Worm (Caenorhabditis elegans) whole organism, L1 larva: ENCODE results near the gene Y54E2A.7.

Source experiments
- C34B4.2 ChIP-seq: sonication (generic microtip); optimal IDR thresholded peaks from 2 replicates; lab custom pipeline; 2017; ENCODE audit warnings: mild to moderate bottlenecking, missing genetic modification characterization, missing compliant biosample characterization
- Y116A8C.19 ChIP-seq: sonication (generic microtip); optimal IDR thresholded peaks from 2 replicates; lab custom pipeline; 2016; ENCODE audit warnings: missing compliant biosample characterization, missing genetic modification characterization, borderline replicate concordance
- aha-1 ChIP-seq: fragments of 150-350 bp; optimal IDR thresholded peaks from 2 replicates; lab custom pipeline; 2014; ENCODE audit warnings: missing biosample characterization, missing genetic modification characterization
- alr-1 ChIP-seq: fragments of 200-800 bp; sonication (Bioruptor generic); optimal IDR thresholded peaks from 2 replicates; lab custom pipeline; 2018; ENCODE audit warnings: borderline replicate concordance, mild to moderate bottlenecking, missing genetic modification characterization, missing compliant biosample characterization
- aly-2 ChIP-seq: fragments of 150-350 bp; optimal IDR thresholded peaks from 2 replicates; lab custom pipeline; 2014; ENCODE audit warnings: missing biosample characterization, missing genetic modification characterization
- blmp-1 ChIP-seq: fragments of 150-350 bp; optimal IDR thresholded peaks from 2 replicates; lab custom pipeline; 2014; ENCODE audit warnings: missing biosample characterization, missing genetic modification characterization
- ceh-63 ChIP-seq: fragments of 200-800 bp; sonication (Bioruptor generic); optimal IDR thresholded peaks from 2 replicates; lab custom pipeline; 2018; ENCODE audit warnings: mild to moderate bottlenecking, missing genetic modification characterization, missing compliant biosample characterization
- ceh-8 ChIP-seq: fragments of 200-800 bp; sonication (Bioruptor generic); optimal IDR thresholded peaks from 2 replicates; lab custom pipeline; 2018; ENCODE audit warnings: mild to moderate bottlenecking, missing genetic modification characterization, moderate library complexity, missing compliant biosample characterization
- efl-1 ChIP-seq, 4 experiments: fragments of 150-350 bp; optimal IDR thresholded peaks in 3 of 4; peaks in 1 of 4; 1 replicate in 1 of 4; 2 replicates in 3 of 4; lab custom pipeline; 2014; ENCODE audit warnings: missing biosample characterization in 2 of 4, missing genetic modification characterization in 2 of 4, missing genetic modification reagents in 2 of 4
- egl-27 ChIP-seq, 2 experiments: fragments of 150-350 bp in 1 of 2; sonication (generic microtip); optimal IDR thresholded peaks; 3 replicates each; lab custom pipeline; 2017 to 2018; ENCODE audit warnings: missing biosample characterization in 2 of 2, missing genetic modification characterization in 2 of 2, missing genetic modification reagents in 2 of 2
- elt-2 ChIP-seq: sonication (generic microtip); optimal IDR thresholded peaks from 2 replicates; lab custom pipeline; 2016; ENCODE audit warnings: missing genetic modification characterization, mild to moderate bottlenecking, inconsistent platforms, missing compliant biosample characterization, missing genetic modification reagents
- ets-5 ChIP-seq: fragments of 200-800 bp; sonication (Bioruptor generic); IDR thresholded peaks from 2 replicates; pipeline ENCODE4 v1.3.6; 2022; ENCODE audit warnings: missing genetic modification characterization, missing compliant biosample characterization
- fkh-4 ChIP-seq: sonication (generic microtip); optimal IDR thresholded peaks from 2 replicates; lab custom pipeline; 2016; ENCODE audit warnings: missing compliant biosample characterization, missing genetic modification characterization, borderline replicate concordance
- hpl-2 ChIP-seq: fragments of 150-350 bp; optimal IDR thresholded peaks from 2 replicates; lab custom pipeline; 2014; ENCODE audit warnings: missing biosample characterization, missing genetic modification reagents, missing genetic modification characterization
- isw-1 ChIP-seq: fragments of 200-800 bp; sonication (Bioruptor generic); IDR thresholded peaks from 2 replicates; pipeline ENCODE4 v1.3.6; 2022; ENCODE audit warnings: missing genetic modification characterization, missing compliant biosample characterization
- lin-35 ChIP-seq, 2 experiments: fragments of 150-350 bp; optimal IDR thresholded peaks; 2 replicates each; lab custom pipeline; 2014; ENCODE audit warnings: missing biosample characterization in 2 of 2, missing genetic modification characterization in 2 of 2, missing genetic modification reagents in 2 of 2
- lin-39 ChIP-seq: fragments of 150-350 bp; optimal IDR thresholded peaks from 2 replicates; lab custom pipeline; 2014; ENCODE audit warnings: missing biosample characterization, missing genetic modification reagents, missing genetic modification characterization
- lir-3 ChIP-seq: sonication (generic microtip); optimal IDR thresholded peaks from 2 replicates; lab custom pipeline; 2016; ENCODE audit warnings: mild to moderate bottlenecking, missing genetic modification characterization, moderate library complexity, missing compliant biosample characterization; ENCODE audit not compliant: poor library complexity
- lsy-2 ChIP-seq, 2 experiments: fragments of 150-350 bp; optimal IDR thresholded peaks; 2 replicates each; lab custom pipeline; 2014; ENCODE audit warnings: missing biosample characterization in 2 of 2, missing genetic modification characterization in 2 of 2
- mab-9 ChIP-seq: fragments of 200-800 bp; sonication (Bioruptor generic); IDR thresholded peaks from 2 replicates; pipeline ENCODE4 v1.3.6; 2022; ENCODE audit warnings: missing genetic modification reagents, missing genetic modification characterization, missing compliant biosample characterization
- nhr-11 ChIP-seq: fragments of 150-350 bp; optimal IDR thresholded peaks from 2 replicates; lab custom pipeline; 2014; ENCODE audit warnings: missing biosample characterization, missing genetic modification characterization
- nhr-12 ChIP-seq: sonication (generic microtip); optimal IDR thresholded peaks from 2 replicates; lab custom pipeline; 2017; ENCODE audit warnings: missing biosample characterization, missing genetic modification characterization
- nhr-19 ChIP-seq: fragments of 200-800 bp; sonication (Bioruptor generic); conservative IDR thresholded peaks from 2 replicates; pipeline ENCODE4 v1.3.6; 2022; ENCODE audit warnings: missing genetic modification characterization, missing compliant biosample characterization
- nhr-20 ChIP-seq: sonication (generic microtip); optimal IDR thresholded peaks from 2 replicates; lab custom pipeline; 2016; ENCODE audit warnings: mild to moderate bottlenecking, missing genetic modification characterization, missing compliant biosample characterization
- nhr-237 ChIP-seq: fragments of 150-350 bp; optimal IDR thresholded peaks from 2 replicates; lab custom pipeline; 2014; ENCODE audit warnings: missing biosample characterization, missing genetic modification characterization
- nhr-47 ChIP-seq: sonication (generic microtip); optimal IDR thresholded peaks from 2 replicates; lab custom pipeline; 2016; ENCODE audit warnings: mild to moderate bottlenecking, missing genetic modification characterization, moderate library complexity, missing compliant biosample characterization
- nhr-84 ChIP-seq: sonication (generic microtip); optimal IDR thresholded peaks from 2 replicates; lab custom pipeline; 2017; ENCODE audit warnings: missing biosample characterization, missing genetic modification characterization
- nhr-85 ChIP-seq: sonication (generic microtip); peaks from one replicate; lab custom pipeline; 2016; ENCODE audit warnings: missing genetic modification characterization, inconsistent platforms, missing compliant biosample characterization
- nhr-90 ChIP-seq: sonication (generic microtip); optimal IDR thresholded peaks from 2 replicates; lab custom pipeline; 2016; ENCODE audit warnings: mild to moderate bottlenecking, missing genetic modification characterization, missing compliant biosample characterization; ENCODE audit not compliant: poor library complexity
- pag-3 ChIP-seq: sonication (generic microtip); optimal IDR thresholded peaks from 2 replicates; lab custom pipeline; 2017; ENCODE audit warnings: missing genetic modification characterization, mild to moderate bottlenecking, missing compliant biosample characterization, antibody characterized with exemption, borderline replicate concordance; ENCODE audit not compliant: insufficient read depth
- pax-3 ChIP-seq: fragments of 200-800 bp; sonication (Bioruptor generic); optimal IDR thresholded peaks from 2 replicates; lab custom pipeline; 2018; ENCODE audit warnings: mild to moderate bottlenecking, missing genetic modification characterization, moderate library complexity, missing compliant biosample characterization
- pqm-1 ChIP-seq: sonication (generic microtip); optimal IDR thresholded peaks from 3 replicates; lab custom pipeline; 2017; ENCODE audit warnings: missing biosample characterization, missing genetic modification characterization
- snu-23 ChIP-seq: sonication (generic microtip); optimal IDR thresholded peaks from 2 replicates; lab custom pipeline; 2016; ENCODE audit warnings: missing genetic modification characterization, missing compliant biosample characterization
- sox-4 ChIP-seq: sonication (generic microtip); optimal IDR thresholded peaks from 2 replicates; lab custom pipeline; 2016; ENCODE audit warnings: missing genetic modification characterization, missing compliant biosample characterization
- swsn-7 ChIP-seq: sonication (generic microtip); optimal IDR thresholded peaks from 2 replicates; lab custom pipeline; 2016; ENCODE audit warnings: missing genetic modification characterization, missing compliant biosample characterization
- tbx-2 ChIP-seq: sonication (generic microtip); optimal IDR thresholded peaks from 2 replicates; lab custom pipeline; 2016; ENCODE audit warnings: missing genetic modification characterization, missing compliant biosample characterization
- tlp-1 ChIP-seq: fragments of 150-350 bp; optimal IDR thresholded peaks from 2 replicates; lab custom pipeline; 2014; ENCODE audit warnings: missing biosample characterization, missing genetic modification characterization
- unc-62 ChIP-seq: fragments of 150-350 bp; optimal IDR thresholded peaks from 2 replicates; lab custom pipeline; 2014; ENCODE audit warnings: missing biosample characterization, missing genetic modification reagents, missing genetic modification characterization
- unc-98 ChIP-seq: fragments of 200-800 bp; sonication (Bioruptor generic); IDR thresholded peaks from 2 replicates; pipeline ENCODE4 v1.3.6; 2022; ENCODE audit warnings: missing genetic modification characterization, missing compliant biosample characterization
- xbp-1 ChIP-seq: sonication (generic microtip); optimal IDR thresholded peaks from 2 replicates; lab custom pipeline; 2016; ENCODE audit warnings: missing genetic modification characterization, missing compliant biosample characterization
- zag-1 ChIP-seq: fragments of 150-350 bp; optimal IDR thresholded peaks from 2 replicates; lab custom pipeline; 2014; ENCODE audit warnings: missing biosample characterization, missing genetic modification characterization
- ztf-4 ChIP-seq: fragments of 150-350 bp; optimal IDR thresholded peaks from 2 replicates; lab custom pipeline; 2014; ENCODE audit warnings: missing biosample characterization, missing genetic modification characterization

Gene Y54E2A.7

DNA sequence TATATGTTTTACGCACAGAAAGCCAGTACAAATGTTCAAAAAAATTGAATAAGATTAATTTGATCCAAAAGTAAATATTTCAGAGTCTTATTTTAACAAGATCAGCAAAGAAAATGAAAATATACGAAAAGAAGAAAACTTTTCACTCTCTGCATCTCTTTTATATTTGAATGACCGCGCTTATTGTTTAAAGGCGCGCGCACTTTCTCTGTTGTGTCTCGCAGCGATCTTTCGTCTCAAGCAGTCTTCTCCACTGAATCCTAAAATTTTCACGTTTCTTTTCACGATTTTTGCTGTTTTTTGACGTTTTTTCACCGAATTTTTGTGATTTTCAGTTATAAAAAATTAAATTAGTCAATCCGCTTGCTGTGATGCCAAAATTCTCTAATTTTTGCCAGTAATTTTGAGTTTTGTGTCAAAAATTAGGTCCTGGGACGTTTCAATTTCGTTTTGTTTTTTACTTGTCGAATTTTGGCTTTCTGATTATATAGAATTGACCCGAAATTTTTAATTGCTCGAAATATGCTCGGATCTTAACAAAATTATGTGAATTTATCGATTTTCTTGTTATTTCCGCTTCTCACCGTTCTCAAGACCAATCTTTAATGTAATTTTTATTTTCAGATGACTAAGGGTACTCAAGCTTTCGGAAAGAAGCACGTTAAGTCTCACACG is 42.2 kb upstream of the Y54E2A.7 start, which contains the start of gene W01D2.1 (continued):
- no peak for TF ChIP-seq mab-9 (GFP tag; lab: Robert Waterston, UW)
- no peak for TF ChIP-seq Y116A8C.19 (tag; lab: Kevin White, UChicago)
- TF ChIP-seq nhr-90, result peak; percentile 54
- TF ChIP-seq isw-1 (GFP tag; lab: Robert Waterston, UW), result peak; percentile 64
- no peak for TF ChIP-seq ceh-63 (GFP tag; lab: Kevin White, UChicago)
- TF ChIP-seq nhr-84, result no peak
- peak; percentile 61 for TF ChIP-seq swsn-7 (tag; lab: Kevin White, UChicago)
- peak; percentile 76 for TF ChIP-seq snu-23
- peak; percentile 74 for TF ChIP-seq nhr-85 (tag; lab: Kevin White, UChicago)
- TF ChIP-seq lsy-2 (tag; optimal IDR thresholded peaks at IDR 0.05; lab: Kevin White, UChicago), result peak; percentile 73 to 92
- TF ChIP-seq blmp-1 (tag; lab: Kevin White, UChicago), result peak; percentile 80
- no peak for TF ChIP-seq nhr-12
- no peak for TF ChIP-seq fkh-4 (tag; lab: Kevin White, UChicago)
- no peak for TF ChIP-seq unc-62 (GFP tag; lab: Kevin White, UChicago)
- TF ChIP-seq egl-27 (tag; optimal IDR thresholded peaks at IDR 0.05; lab: Kevin White, UChicago), result no peak

DNA sequence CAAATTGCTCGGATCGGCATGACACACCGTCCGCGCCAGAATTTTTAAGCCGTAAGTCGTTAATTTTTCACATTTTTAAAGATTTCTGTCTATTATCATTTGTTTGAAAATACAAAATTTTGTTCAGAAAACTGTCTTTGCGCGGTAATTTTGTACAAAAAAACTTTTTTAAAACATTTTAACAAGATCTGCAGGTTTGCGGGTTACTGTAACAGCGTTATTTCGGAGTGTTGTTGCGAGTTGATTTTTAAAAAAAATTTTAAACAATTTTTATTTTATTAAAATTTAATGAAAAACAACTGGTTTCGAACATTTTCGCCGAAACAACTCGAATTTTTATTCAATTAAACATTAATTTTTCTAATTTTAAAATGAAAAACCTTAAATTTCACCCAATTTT is 40.3 kb upstream of the Y54E2A.7 start:
- TF ChIP-seq lsy-2 (tag; optimal IDR thresholded peaks at IDR 0.05; lab: Kevin White, UChicago) (peak in 1 of 2 experiments; percentile 23), efl-1 (optimal IDR thresholded peaks at IDR 0.05; lab: Kevin White, UChicago) (no peak), efl-1 (GFP tag; optimal IDR thresholded peaks at IDR 0.05 in 1 of 2; lab: Kevin White, UChicago) (no peak)
- TF ChIP-seq, all 84 proteins: peak for 1

DNA sequence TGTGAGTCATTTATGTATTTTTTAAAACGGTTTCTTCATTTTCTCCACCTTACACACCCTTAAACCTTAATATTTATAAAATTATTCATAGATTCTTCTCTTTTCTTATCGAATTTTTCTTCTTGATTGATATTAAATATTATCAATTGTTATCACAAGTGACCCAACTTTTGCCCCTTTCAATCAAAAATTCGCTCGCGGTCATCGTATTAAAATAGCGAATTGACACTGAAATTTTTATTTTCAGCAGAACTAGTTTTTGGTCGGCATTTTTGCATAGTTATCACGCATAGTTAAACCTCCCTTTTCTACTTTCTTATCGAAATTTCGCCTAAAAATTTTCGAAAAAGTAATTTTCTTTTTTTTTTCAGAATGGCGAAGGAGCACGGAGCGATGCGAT is 39.9 kb upstream of the Y54E2A.7 start:
- no peak for TF ChIP-seq tlp-1
- no peak for TF ChIP-seq unc-98
- TF ChIP-seq aha-1 (tag; lab: Kevin White, UChicago), result no peak
- TF ChIP-seq ceh-8 (GFP tag; lab: Kevin White, UChicago), result no peak
- no peak for TF ChIP-seq efl-1 (optimal IDR thresholded peaks at IDR 0.05; lab: Kevin White, UChicago)
- peak in 1 of 2 experiments; percentile 93 for TF ChIP-seq efl-1 (GFP tag; optimal IDR thresholded peaks at IDR 0.05 in 1 of 2; lab: Kevin White, UChicago)
- TF ChIP-seq pqm-1 (tag; lab: Kevin White, UChicago), result peak; percentile 26
- no peak for TF ChIP-seq zag-1 (tag; lab: Kevin White, UChicago)
- no peak for TF ChIP-seq lir-3
- TF ChIP-seq lin-39 (tag; lab: Kevin White, UChicago), result no peak
- peak; percentile 19 for TF ChIP-seq nhr-20 (tag; lab: Kevin White, UChicago)
- no peak for TF ChIP-seq ets-5 (GFP tag; lab: Robert Waterston, UW)
- no peak for TF ChIP-seq C34B4.2 (tag; lab: Kevin White, UChicago)
- TF ChIP-seq aly-2 (tag; lab: Kevin White, UChicago), result no peak
- peak in 1 of 2 experiments; percentile 3 for TF ChIP-seq lin-35 (GFP tag; optimal IDR thresholded peaks at IDR 0.05; lab: Kevin White, UChicago)
- TF ChIP-seq ztf-4 (tag; lab: Kevin White, UChicago), result no peak
- peak; percentile 84 for TF ChIP-seq elt-2
- TF ChIP-seq pag-3 (tag; lab: Kevin White, UChicago), result no peak
- no peak for TF ChIP-seq snu-23
- no peak for TF ChIP-seq nhr-11 (tag; lab: Kevin White, UChicago)
- no peak for TF ChIP-seq pax-3 (tag; lab: Kevin White, UChicago)
- TF ChIP-seq nhr-12, result no peak
- TF ChIP-seq nhr-19, result no peak
- no peak for TF ChIP-seq nhr-47
- no peak for TF ChIP-seq alr-1 (tag; lab: Kevin White, UChicago)
- TF ChIP-seq xbp-1 (tag; lab: Kevin White, UChicago), result no peak
- TF ChIP-seq tbx-2, result no peak
- TF ChIP-seq hpl-2 (GFP tag; lab: Kevin White, UChicago), result no peak
- TF ChIP-seq blmp-1 (tag; lab: Kevin White, UChicago), result no peak
- no peak for TF ChIP-seq mab-9 (GFP tag; lab: Robert Waterston, UW)
- TF ChIP-seq nhr-237, result no peak
- TF ChIP-seq sox-4 (tag; lab: Kevin White, UChicago), result no peak
- TF ChIP-seq isw-1 (GFP tag; lab: Robert Waterston, UW), result no peak
- TF ChIP-seq egl-27 (tag; optimal IDR thresholded peaks at IDR 0.05; lab: Kevin White, UChicago), result no peak
